Fruit fly (Drosophila melanogaster): ENCODE data around the gene Pli.
A peak's percentile ranks its signal among the peaks of the same experiment; 100 is the strongest.

The Pli gene

dm6 chr3R:23878318-23878799 is 11.5 kb downstream of the Pli start:
- no peak for TF ChIP-seq EcR (GFP tag; optimal IDR thresholded peaks at IDR 0.05)
- no peak for TF ChIP-seq CG8478 (optimal IDR thresholded peaks at IDR 0.05)
- TF ChIP-seq usp (GFP tag; optimal IDR thresholded peaks at IDR 0.05), result no peak
- TF ChIP-seq Dll (optimal IDR thresholded peaks at IDR 0.05), result no peak
- TF ChIP-seq pan (optimal IDR thresholded peaks at IDR 0.05), result no peak
- TF ChIP-seq psq (optimal IDR thresholded peaks at IDR 0.05), result no peak

dm6 chr3R:23877606-23878317 is 12.1 kb downstream of the Pli start:
- TF ChIP-seq EcR (GFP tag; optimal IDR thresholded peaks at IDR 0.05), result peak; percentile 32 to 82
- TF ChIP-seq usp (GFP tag; optimal IDR thresholded peaks at IDR 0.05), result no peak
- no peak for TF ChIP-seq Dll (optimal IDR thresholded peaks at IDR 0.05)

- no peak for TF ChIP-seq psq (optimal IDR thresholded peaks at IDR 0.05)
- no peak for TF ChIP-seq pan (optimal IDR thresholded peaks at IDR 0.05)
- no peak for TF ChIP-seq Dll (optimal IDR thresholded peaks at IDR 0.05)
- TF ChIP-seq EcR (GFP tag; optimal IDR thresholded peaks at IDR 0.05), result no peak
- TF ChIP-seq usp (GFP tag; optimal IDR thresholded peaks at IDR 0.05), result no peak
- TF ChIP-seq CG8478 (optimal IDR thresholded peaks at IDR 0.05), result no peak
These were observed 13.2 kb downstream of the Pli start for dm6 chr3R:23876699-23877098.

- no peak for TF ChIP-seq CG8478 (optimal IDR thresholded peaks at IDR 0.05)
- TF ChIP-seq usp (GFP tag; optimal IDR thresholded peaks at IDR 0.05), result no peak
- TF ChIP-seq psq (optimal IDR thresholded peaks at IDR 0.05), result no peak
- TF ChIP-seq pan (optimal IDR thresholded peaks at IDR 0.05), result no peak
These were observed 15.1 kb downstream of the Pli start for dm6 chr3R:23874752-23875151.

- TF ChIP-seq CG8478 (optimal IDR thresholded peaks at IDR 0.05), result no peak
- no peak for TF ChIP-seq EcR (GFP tag; optimal IDR thresholded peaks at IDR 0.05)
- TF ChIP-seq pan (optimal IDR thresholded peaks at IDR 0.05), result no peak
- TF ChIP-seq usp (GFP tag; optimal IDR thresholded peaks at IDR 0.05), result no peak
- TF ChIP-seq Dll (optimal IDR thresholded peaks at IDR 0.05), result no peak
- TF ChIP-seq psq (optimal IDR thresholded peaks at IDR 0.05), result no peak
These were observed 15.7 kb downstream of the Pli start for dm6 chr3R:23874198-23874597.

- TF ChIP-seq pan (optimal IDR thresholded peaks at IDR 0.05) (no peak), usp (GFP tag; optimal IDR thresholded peaks at IDR 0.05) (no peak), Dll (optimal IDR thresholded peaks at IDR 0.05) (no peak), psq (optimal IDR thresholded peaks at IDR 0.05) (no peak), EcR (GFP tag; optimal IDR thresholded peaks at IDR 0.05) (no peak), CG8478 (optimal IDR thresholded peaks at IDR 0.05) (no peak)
These were observed 17.2 kb downstream of the Pli start for dm6 chr3R:23872606-23873192.

- TF ChIP-seq CG8478 (optimal IDR thresholded peaks at IDR 0.05) (no peak), psq (optimal IDR thresholded peaks at IDR 0.05) (no peak), EcR (GFP tag; optimal IDR thresholded peaks at IDR 0.05) (no peak), Dll (optimal IDR thresholded peaks at IDR 0.05) (no peak), pan (optimal IDR thresholded peaks at IDR 0.05) (no peak), usp (GFP tag; optimal IDR thresholded peaks at IDR 0.05) (no peak)
These were observed 18.1 kb downstream of the Pli start for dm6 chr3R:23871720-23872119.

- TF ChIP-seq usp (GFP tag; optimal IDR thresholded peaks at IDR 0.05), result no peak
- no peak for TF ChIP-seq CG8478 (optimal IDR thresholded peaks at IDR 0.05)
- TF ChIP-seq Dll (optimal IDR thresholded peaks at IDR 0.05), result no peak
- no peak for TF ChIP-seq pan (optimal IDR thresholded peaks at IDR 0.05)
- TF ChIP-seq EcR (GFP tag; optimal IDR thresholded peaks at IDR 0.05), result no peak
- no peak for TF ChIP-seq psq (optimal IDR thresholded peaks at IDR 0.05)
These were observed 19.9 kb downstream of the Pli start for dm6 chr3R:23869965-23870364.

- TF ChIP-seq pan (optimal IDR thresholded peaks at IDR 0.05) (no peak), usp (GFP tag; optimal IDR thresholded peaks at IDR 0.05) (no peak), psq (optimal IDR thresholded peaks at IDR 0.05) (no peak), CG8478 (optimal IDR thresholded peaks at IDR 0.05) (no peak), EcR (GFP tag; optimal IDR thresholded peaks at IDR 0.05) (no peak), Dll (optimal IDR thresholded peaks at IDR 0.05) (no peak)
These were observed 20.5 kb downstream of the Pli start for dm6 chr3R:23869203-23869892.

dm6 chr3R:23867825-23868224 is 22.0 kb downstream of the Pli start:
- no peak for TF ChIP-seq usp (GFP tag; optimal IDR thresholded peaks at IDR 0.05)
- no peak for TF ChIP-seq Dll (optimal IDR thresholded peaks at IDR 0.05)
- TF ChIP-seq CG8478 (optimal IDR thresholded peaks at IDR 0.05), result no peak

- TF ChIP-seq Dll (optimal IDR thresholded peaks at IDR 0.05) (no peak), CG8478 (optimal IDR thresholded peaks at IDR 0.05) (no peak), psq (optimal IDR thresholded peaks at IDR 0.05) (no peak), pan (optimal IDR thresholded peaks at IDR 0.05) (no peak), EcR (GFP tag; optimal IDR thresholded peaks at IDR 0.05) (no peak), usp (GFP tag; optimal IDR thresholded peaks at IDR 0.05) (no peak)
These were observed 22.7 kb downstream of the Pli start for dm6 chr3R:23867194-23867593.

dm6 chr3R:23849599-23849998 is 40.3 kb downstream of the Pli start:
- no peak for TF ChIP-seq usp (GFP tag; optimal IDR thresholded peaks at IDR 0.05)
- TF ChIP-seq pan (optimal IDR thresholded peaks at IDR 0.05), result no peak
- no peak for TF ChIP-seq psq (optimal IDR thresholded peaks at IDR 0.05)
- no peak for TF ChIP-seq CG8478 (optimal IDR thresholded peaks at IDR 0.05)
- no peak for TF ChIP-seq EcR (GFP tag; optimal IDR thresholded peaks at IDR 0.05)
- TF ChIP-seq Dll (optimal IDR thresholded peaks at IDR 0.05), result no peak

Measured in whole organism.